Fruit fly (Drosophila melanogaster) whole organism, embryonic: ENCODE data around the gene RhoGEF4.

Experiments
- CG10274 ChIP-seq: fragments of 200-800 bp; sonication (Bioruptor generic); optimal IDR thresholded peaks from 3 replicates; lab custom pipeline; 2017; ENCODE audit warnings: missing biosample characterization, mild to moderate bottlenecking, missing genetic modification characterization
- CG10565 ChIP-seq: fragments of 200-800 bp; sonication (Bioruptor generic); optimal IDR thresholded peaks from 3 replicates; lab custom pipeline; 2016; ENCODE audit warnings: missing biosample characterization, mild to moderate bottlenecking, missing genetic modification characterization
- CG11247 ChIP-seq: fragments of 200-800 bp; sonication (Bioruptor generic); IDR thresholded peaks from 2 replicates; pipeline ENCODE4 v1.3.6; 2022; ENCODE audit warnings: missing biosample characterization, missing genetic modification characterization
- CG1233 ChIP-seq: fragments of 200-800 bp; sonication (Bioruptor generic); optimal IDR thresholded peaks from 4 replicates; lab custom pipeline; 2018; ENCODE audit warnings: missing biosample characterization, mild to moderate bottlenecking, missing genetic modification characterization
- CG15696 ChIP-seq: fragments of 200-800 bp; sonication (Bioruptor generic); optimal IDR thresholded peaks from 2 replicates; lab custom pipeline; 2019; ENCODE audit warnings: missing biosample characterization, mild to moderate bottlenecking, missing genetic modification characterization, moderate library complexity
- CG16815 ChIP-seq: fragments of 200-800 bp; sonication (Bioruptor generic); optimal IDR thresholded peaks from 3 replicates; lab custom pipeline; 2017; ENCODE audit warnings: missing biosample characterization, mild to moderate bottlenecking, missing genetic modification characterization
- CG17802 ChIP-seq: fragments of 200-800 bp; sonication (Bioruptor generic); optimal IDR thresholded peaks from 2 replicates; lab custom pipeline; 2018; ENCODE audit warnings: missing biosample characterization, mild to moderate bottlenecking, missing genetic modification characterization, moderate library complexity
- CG18262 ChIP-seq: fragments of 200-800 bp; optimal IDR thresholded peaks from 3 replicates; lab custom pipeline; 2019; ENCODE audit warnings: missing biosample characterization, mild to moderate bottlenecking, missing genetic modification characterization, moderate library complexity
- CG2120 ChIP-seq: fragments of 200-800 bp; sonication (Bioruptor generic); optimal IDR thresholded peaks from 3 replicates; lab custom pipeline; 2016; ENCODE audit warnings: missing biosample characterization, missing genetic modification characterization
- CG2712 ChIP-seq: fragments of 200-800 bp; optimal IDR thresholded peaks from 3 replicates; lab custom pipeline; 2019; ENCODE audit warnings: missing biosample characterization, mild to moderate bottlenecking, missing genetic modification characterization, moderate library complexity
- CG30403 ChIP-seq: fragments of 200-800 bp; sonication (Bioruptor generic); optimal IDR thresholded peaks from 3 replicates; lab custom pipeline; 2016; ENCODE audit warnings: missing biosample characterization, missing genetic modification characterization
- CG32532 ChIP-seq: fragments of 200-800 bp; sonication (Bioruptor generic); IDR thresholded peaks from 2 replicates; pipeline ENCODE4 v1.3.6; 2022; ENCODE audit warnings: missing biosample characterization, missing genetic modification characterization
- CG4854 ChIP-seq: fragments of 200-800 bp; sonication (Bioruptor generic); optimal IDR thresholded peaks from 2 replicates; lab custom pipeline; 2016; ENCODE audit warnings: missing biosample characterization, missing genetic modification characterization, inconsistent platforms
- CG6791 ChIP-seq: fragments of 200-800 bp; sonication (Bioruptor generic); IDR thresholded peaks from 3 replicates; pipeline ENCODE4 v1.3.6; 2022; ENCODE audit warnings: missing biosample characterization, missing genetic modification characterization; ENCODE audit not compliant: partially characterized antibody
- CG8924 ChIP-seq: fragments of 200-800 bp; optimal IDR thresholded peaks from 3 replicates; lab custom pipeline; 2019; ENCODE audit warnings: missing biosample characterization, mild to moderate bottlenecking, missing genetic modification characterization, moderate library complexity
- D ChIP-seq, 2 experiments: fragments of 200-800 bp in 1 of 2; fragments of >200 bp in 1 of 2; sonication (Bioruptor generic) in 1 of 2; optimal IDR thresholded peaks; 2 replicates in 1 of 2; 3 replicates in 1 of 2; lab custom pipeline; 2017; ENCODE audit warnings: mild to moderate bottlenecking in 1 of 2, missing biosample characterization in 1 of 2, missing genetic modification characterization in 1 of 2, missing genetic modification reagents in 1 of 2
- D19A ChIP-seq: fragments of 200-800 bp; optimal IDR thresholded peaks from 3 replicates; lab custom pipeline; 2019; ENCODE audit warnings: missing biosample characterization, mild to moderate bottlenecking, missing genetic modification characterization, moderate library complexity
- Elba2 ChIP-seq: fragments of 200-800 bp; sonication (Bioruptor generic); optimal IDR thresholded peaks from 3 replicates; lab custom pipeline; 2016; ENCODE audit warnings: missing biosample characterization, missing genetic modification characterization
- Ets97D ChIP-seq: fragments of 200-800 bp; sonication (Bioruptor generic); optimal IDR thresholded peaks from 3 replicates; lab custom pipeline; 2016; ENCODE audit warnings: missing biosample characterization, missing genetic modification characterization
- Fer1 ChIP-seq: fragments of 200-800 bp; sonication (Bioruptor generic); optimal IDR thresholded peaks from 2 replicates; lab custom pipeline; 2017; ENCODE audit warnings: missing biosample characterization, mild to moderate bottlenecking, missing genetic modification characterization
- Gug ChIP-seq: fragments of 200-800 bp; sonication (Bioruptor generic); IDR thresholded peaks from 4 replicates; pipeline ENCODE4 v1.3.6; 2022; ENCODE audit warnings: missing biosample characterization, missing genetic modification characterization
- HHEX ChIP-seq: fragments of 200-800 bp; sonication (Bioruptor generic); optimal IDR thresholded peaks from 3 replicates; lab custom pipeline; 2017; ENCODE audit warnings: missing biosample characterization, mild to moderate bottlenecking, missing genetic modification characterization, missing genetic modification reagents
- Hey ChIP-seq: fragments of 200-800 bp; sonication (Bioruptor generic); optimal IDR thresholded peaks from 3 replicates; lab custom pipeline; 2018; ENCODE audit warnings: missing biosample characterization, mild to moderate bottlenecking, missing genetic modification characterization
- Lhr ChIP-seq: fragments of 200-800 bp; sonication (Bioruptor generic); optimal IDR thresholded peaks from 3 replicates; lab custom pipeline; 2017; ENCODE audit warnings: mild to moderate bottlenecking, missing biosample characterization, missing genetic modification reagents, missing genetic modification characterization
- Med ChIP-seq: fragments of 200-800 bp; sonication (Bioruptor generic); peaks from one replicate; lab custom pipeline; 2016; ENCODE audit warnings: missing biosample characterization, missing genetic modification characterization, mild to moderate bottlenecking, inconsistent platforms, moderate library complexity
- NC2α ChIP-seq: fragments of 200-800 bp; sonication (Bioruptor generic); optimal IDR thresholded peaks from 2 replicates; lab custom pipeline; 2016; ENCODE audit warnings: missing biosample characterization, missing genetic modification characterization
- NFAT ChIP-seq: fragments of 200-800 bp; sonication (Bioruptor generic); IDR thresholded peaks from 2 replicates; pipeline ENCODE4 v1.3.6; 2022; ENCODE audit warnings: missing biosample characterization, missing genetic modification characterization
- Nf-YB ChIP-seq: fragments of 200-800 bp; sonication (Bioruptor generic); optimal IDR thresholded peaks from 3 replicates; lab custom pipeline; 2019; ENCODE audit warnings: missing biosample characterization, mild to moderate bottlenecking, missing genetic modification characterization, moderate library complexity
- Ravus ChIP-seq: fragments of 200-800 bp; sonication (Bioruptor generic); IDR thresholded peaks from 2 replicates; pipeline ENCODE4 v1.3.6; 2022; ENCODE audit warnings: missing biosample characterization, missing genetic modification characterization
- Rx ChIP-seq: fragments of 200-800 bp; sonication (Bioruptor generic); IDR thresholded peaks from 2 replicates; pipeline ENCODE4 v1.3.6; 2022; ENCODE audit warnings: missing biosample characterization, missing genetic modification characterization
- Side ChIP-seq: fragments of 200-800 bp; sonication (Bioruptor generic); optimal IDR thresholded peaks from 2 replicates; lab custom pipeline; 2016; ENCODE audit warnings: missing biosample characterization, missing genetic modification characterization
- Sox102F ChIP-seq: fragments of 200-800 bp; sonication (Bioruptor generic); optimal IDR thresholded peaks from 2 replicates; lab custom pipeline; 2018; ENCODE audit warnings: missing biosample characterization, mild to moderate bottlenecking, missing genetic modification characterization, moderate library complexity
- TFAM ChIP-seq: fragments of 200-800 bp; sonication (Bioruptor generic); optimal IDR thresholded peaks from 2 replicates; lab custom pipeline; 2017; ENCODE audit warnings: missing biosample characterization, missing genetic modification characterization, inconsistent platforms
- ash1 ChIP-seq: fragments of 200-800 bp; sonication (Bioruptor generic); optimal IDR thresholded peaks from 2 replicates; lab custom pipeline; 2018; ENCODE audit warnings: missing biosample characterization, mild to moderate bottlenecking, missing genetic modification characterization
- bab2 ChIP-seq: fragments of 200-800 bp; sonication (Bioruptor generic); optimal IDR thresholded peaks from 2 replicates; lab custom pipeline; 2016; ENCODE audit warnings: missing biosample characterization, missing genetic modification characterization
- cato ChIP-seq: fragments of 200-800 bp; sonication (Bioruptor generic); optimal IDR thresholded peaks from 2 replicates; lab custom pipeline; 2016; ENCODE audit warnings: missing biosample characterization, missing genetic modification characterization, borderline replicate concordance
- danr ChIP-seq: fragments of 200-800 bp; sonication (Bioruptor generic); IDR thresholded peaks from 2 replicates; pipeline ENCODE4 v1.3.6; 2022; ENCODE audit warnings: missing biosample characterization, missing genetic modification characterization
- dati ChIP-seq: fragments of 200-800 bp; sonication (Bioruptor generic); IDR thresholded peaks from 2 replicates; pipeline ENCODE4 v1.3.6; 2022; ENCODE audit warnings: missing biosample characterization, missing genetic modification characterization
- dmrt99B ChIP-seq: fragments of 200-800 bp; sonication (Bioruptor generic); optimal IDR thresholded peaks from 2 replicates; lab custom pipeline; 2018; ENCODE audit warnings: missing biosample characterization, mild to moderate bottlenecking, missing genetic modification characterization, moderate library complexity
- eve ChIP-seq, 2 experiments: fragments of >200 bp; optimal IDR thresholded peaks; 2 replicates each; lab custom pipeline; 2017; ENCODE audit warnings: missing biosample characterization in 2 of 2, missing genetic modification characterization in 2 of 2
- fd96Cb ChIP-seq: fragments of 200-800 bp; sonication (Bioruptor generic); optimal IDR thresholded peaks from 2 replicates; lab custom pipeline; 2018; ENCODE audit warnings: missing biosample characterization, mild to moderate bottlenecking, missing genetic modification characterization, moderate library complexity
- gce ChIP-seq: fragments of 200-800 bp; sonication (Bioruptor generic); IDR thresholded peaks from 3 replicates; pipeline ENCODE4 v1.3.6; 2022; ENCODE audit warnings: missing biosample characterization, missing genetic modification characterization
- gsb-n ChIP-seq: fragments of 200-800 bp; sonication (Bioruptor generic); optimal IDR thresholded peaks from 3 replicates; lab custom pipeline; 2018; ENCODE audit warnings: missing biosample characterization, mild to moderate bottlenecking, missing genetic modification characterization
- jing ChIP-seq: fragments of 200-800 bp; sonication (Bioruptor generic); optimal IDR thresholded peaks from 2 replicates; lab custom pipeline; 2018; ENCODE audit warnings: missing biosample characterization, mild to moderate bottlenecking, missing genetic modification characterization
- rib ChIP-seq: fragments of 200-800 bp; sonication (Bioruptor generic); IDR thresholded peaks from 2 replicates; pipeline ENCODE4 v1.3.6; 2022; ENCODE audit warnings: missing biosample characterization, missing genetic modification characterization
- sim ChIP-seq: fragments of 200-800 bp; sonication (Bioruptor generic); IDR thresholded peaks from 2 replicates; pipeline ENCODE4 v1.3.6; 2022; ENCODE audit warnings: missing biosample characterization, missing genetic modification characterization
- so ChIP-seq: fragments of 200-800 bp; sonication (Bioruptor generic); IDR thresholded peaks from 3 replicates; pipeline ENCODE4 v1.3.6; 2022; ENCODE audit warnings: missing biosample characterization, missing genetic modification characterization
- tll ChIP-seq, 2 experiments: fragments of 200-800 bp in 1 of 2; fragments of >200 bp in 1 of 2; sonication (Bioruptor generic) in 1 of 2; optimal IDR thresholded peaks; 2 replicates each; lab custom pipeline; 2017 to 2019; ENCODE audit warnings: missing biosample characterization in 2 of 2, missing genetic modification characterization in 2 of 2, mild to moderate bottlenecking in 1 of 2, moderate library complexity in 1 of 2
- tup ChIP-seq: fragments of 200-800 bp; sonication (Bioruptor generic); optimal IDR thresholded peaks from 2 replicates; lab custom pipeline; 2016; ENCODE audit warnings: missing biosample characterization, mild to moderate bottlenecking, missing genetic modification characterization, moderate library complexity
- unc-4 ChIP-seq: fragments of 200-800 bp; sonication (Bioruptor generic); IDR thresholded peaks from 2 replicates; pipeline ENCODE4 v1.3.6; 2022; ENCODE audit warnings: missing biosample characterization, missing genetic modification characterization; ENCODE audit not compliant: partially characterized antibody

RhoGEF4 gene

DNA sequence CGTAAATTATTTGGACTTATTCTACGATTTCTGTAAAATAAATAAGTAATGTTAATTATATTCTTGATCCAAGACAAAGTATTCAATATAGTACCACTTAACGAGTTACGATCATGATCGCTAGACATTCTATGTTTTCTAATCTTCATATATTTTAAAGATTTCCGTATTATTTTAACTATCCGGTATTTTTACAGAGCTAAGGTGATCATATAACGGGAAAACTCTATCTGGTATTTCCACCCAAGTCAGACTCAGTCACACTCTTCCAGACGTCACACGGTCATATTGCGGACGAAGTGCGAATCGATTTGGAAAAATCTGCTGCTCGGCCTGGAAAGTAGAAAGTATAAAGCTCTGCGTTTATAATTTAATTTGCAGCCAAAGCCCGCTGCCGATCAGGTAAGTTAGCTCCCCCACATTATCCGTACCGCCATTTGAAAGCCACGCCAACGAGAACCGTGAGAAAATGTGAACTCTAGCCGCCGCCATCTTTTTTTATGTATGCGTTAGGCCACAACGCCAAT is 16.1 kb upstream of the RhoGEF4 start, which contains the start of the genes lark and eco (continued):
- TF ChIP-seq TFAM (GFP tag; lab: Kevin White, UChicago): no peak
- TF ChIP-seq eve (GFP tag; optimal IDR thresholded peaks at IDR 0.05; lab: Kevin White, UChicago): no peak
- no peak for TF ChIP-seq gsb-n (tag; lab: Kevin White, UChicago)
- TF ChIP-seq CG30403: no peak
- TF ChIP-seq CG11247 (GFP tag; lab: Robert Waterston, UW): no peak
- no peak for TF ChIP-seq NFAT (GFP tag; lab: Robert Waterston, UW)
- TF ChIP-seq CG4854 (GFP tag; lab: Kevin White, UChicago): no peak
- peak; percentile 29 for TF ChIP-seq CG2712
- no peak for TF ChIP-seq CG10565
- TF ChIP-seq CG8924 (tag; lab: Kevin White, UChicago): peak; percentile 4
- no peak for TF ChIP-seq CG17802 (tag; lab: Kevin White, UChicago)
- TF ChIP-seq Hey: no peak
- TF ChIP-seq CG15696 (tag; lab: Kevin White, UChicago): no peak
- no peak for TF ChIP-seq D (optimal IDR thresholded peaks at IDR 0.05; lab: Kevin White, UChicago)
- no peak for TF ChIP-seq D (GFP tag; optimal IDR thresholded peaks at IDR 0.05; lab: Kevin White, UChicago)
- TF ChIP-seq NC2α (GFP tag; lab: Kevin White, UChicago): no peak
- TF ChIP-seq CG16815 (GFP tag; lab: Kevin White, UChicago): no peak
- TF ChIP-seq Elba2 (GFP tag; lab: Kevin White, UChicago): no peak
- no peak for TF ChIP-seq jing (GFP tag; lab: Kevin White, UChicago)
- TF ChIP-seq Lhr (GFP tag; lab: Kevin White, UChicago): peak; percentile 1
- no peak for TF ChIP-seq sim (GFP tag; lab: Robert Waterston, UW)
- TF ChIP-seq CG10274 (GFP tag; lab: Kevin White, UChicago): no peak
- no peak for TF ChIP-seq D19A
- no peak for TF ChIP-seq rib
- TF ChIP-seq CG2120: no peak
- no peak for TF ChIP-seq bab2
- no peak for TF ChIP-seq so (GFP tag; lab: Robert Waterston, UW)
- TF ChIP-seq unc-4 (GFP tag; lab: Robert Waterston, UW): 0 out of 2 replicates have a peak, but pooled peaks have one; percentile 13
- no peak for TF ChIP-seq Ravus (GFP tag; lab: Robert Waterston, UW)
- no peak for TF ChIP-seq fd96Cb (tag; lab: Kevin White, UChicago)
- TF ChIP-seq Rx: no peak
- TF ChIP-seq CG1233 (GFP tag; lab: Kevin White, UChicago): no peak
- no peak for TF ChIP-seq ash1 (GFP tag; lab: Kevin White, UChicago)
- TF ChIP-seq Med (GFP tag; lab: Kevin White, UChicago): peak; percentile 67
- TF ChIP-seq Fer1 (GFP tag; lab: Kevin White, UChicago): peak; percentile 4
- TF ChIP-seq Sox102F (GFP tag; lab: Kevin White, UChicago): no peak
- TF ChIP-seq CG6791: no peak
- TF ChIP-seq cato (GFP tag; lab: Kevin White, UChicago): no peak
- TF ChIP-seq tup (GFP tag; lab: Kevin White, UChicago): no peak
- TF ChIP-seq Gug (GFP tag; lab: Robert Waterston, UW): no peak
- peak; percentile 44 for TF ChIP-seq Ets97D (GFP tag; lab: Kevin White, UChicago)
- no peak for TF ChIP-seq dmrt99B (tag; lab: Kevin White, UChicago)
- TF ChIP-seq gce (GFP tag; lab: Robert Waterston, UW): no peak
- TF ChIP-seq Side (GFP tag; lab: Kevin White, UChicago): no peak
- no peak for TF ChIP-seq HHEX (GFP tag; lab: Kevin White, UChicago)
- TF ChIP-seq dati (GFP tag; lab: Robert Waterston, UW): no peak
- TF ChIP-seq CG18262: no peak
- TF ChIP-seq Nf-YB (GFP tag; lab: Kevin White, UChicago): no peak
- TF ChIP-seq danr (GFP tag; lab: Robert Waterston, UW): no peak
- TF ChIP-seq CG32532 (GFP tag; lab: Robert Waterston, UW): no peak
- no peak for TF ChIP-seq tll (GFP tag; optimal IDR thresholded peaks at IDR 0.05; lab: Kevin White, UChicago)
